Worm (Caenorhabditis elegans): ENCODE results near the gene F52G3.1.

DNA sequence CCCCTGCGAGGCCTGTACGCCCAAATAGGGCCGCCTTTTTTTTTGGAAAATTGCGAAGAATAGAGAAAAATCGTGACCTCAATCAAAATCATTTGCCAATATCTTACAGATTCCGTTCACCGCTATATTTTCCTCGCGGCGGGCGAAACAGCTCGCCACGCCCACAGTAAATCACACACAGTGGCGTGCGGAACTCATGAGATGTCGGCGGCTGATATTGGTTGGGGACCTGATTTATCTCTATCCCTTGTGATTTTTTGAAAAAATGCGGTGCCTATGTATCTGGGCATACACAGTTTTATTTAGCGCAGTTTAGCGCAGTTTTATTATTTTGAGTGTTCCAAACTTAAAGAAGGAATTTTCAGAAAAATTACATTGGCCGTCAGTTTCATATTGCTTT, 38.3 kb upstream of the F52G3.1 start:
- no peak for TF ChIP-seq gei-17 (GFP tag; optimal IDR thresholded peaks at IDR 0.05)
- no peak for TF ChIP-seq nhr-120 (GFP tag; IDR thresholded peaks at IDR 0.05)
- TF ChIP-seq sea-2 (GFP tag; IDR thresholded peaks at IDR 0.05), result no peak
- TF ChIP-seq ama-1 (optimal IDR thresholded peaks at IDR 0.05), result no peak
- TF ChIP-seq ama-1 (GFP tag; optimal IDR thresholded peaks at IDR 0.05), result no peak
- no peak for TF ChIP-seq nfya-1 (tag; optimal IDR thresholded peaks at IDR 0.05; ENCODE audit: borderline replicate concordance, insufficient read depth)
- TF ChIP-seq lsy-27 (tag; optimal IDR thresholded peaks at IDR 0.05; ENCODE audit: borderline replicate concordance, insufficient read depth), result no peak
- TF ChIP-seq repo-1 (tag; optimal IDR thresholded peaks at IDR 0.05), result no peak

Measured in whole organism, young adult.